Fruit fly (Drosophila melanogaster) whole organism, embryonic: Measurements from ENCODE around the gene side-IV.

ENCODE experiments used
- Atf3 ChIP-seq: fragments of 200-800 bp; sonication (Bioruptor generic); optimal IDR thresholded peaks from 3 replicates; lab custom pipeline; 2016; ENCODE audit warnings: missing biosample characterization, missing genetic modification characterization
- B-H1 ChIP-seq: fragments of 200-800 bp; sonication (Bioruptor generic); IDR thresholded peaks from 3 replicates; pipeline ENCODE4 v1.3.6; 2022; ENCODE audit warnings: missing biosample characterization, missing genetic modification characterization
- Bgb ChIP-seq: fragments of 200-800 bp; sonication (Bioruptor generic); IDR thresholded peaks from 2 replicates; pipeline ENCODE4 v1.3.6; 2022; ENCODE audit warnings: missing biosample characterization, missing genetic modification characterization; ENCODE audit not compliant: partially characterized antibody
- CG10565 ChIP-seq: fragments of 200-800 bp; sonication (Bioruptor generic); optimal IDR thresholded peaks from 3 replicates; lab custom pipeline; 2016; ENCODE audit warnings: missing biosample characterization, mild to moderate bottlenecking, missing genetic modification characterization
- CG11560 ChIP-seq: fragments of 200-800 bp; sonication (Bioruptor generic); IDR thresholded peaks from 3 replicates; pipeline ENCODE4 v1.3.6; 2022; ENCODE audit warnings: missing biosample characterization, missing genetic modification characterization
- CG12071 ChIP-seq: fragments of 200-800 bp; sonication (Bioruptor generic); optimal IDR thresholded peaks from 3 replicates; lab custom pipeline; 2018; ENCODE audit warnings: missing biosample characterization, mild to moderate bottlenecking, missing genetic modification characterization
- CG12219 ChIP-seq: fragments of 200-800 bp; sonication (Bioruptor generic); optimal IDR thresholded peaks from 3 replicates; lab custom pipeline; 2018; ENCODE audit warnings: missing biosample characterization, mild to moderate bottlenecking, missing genetic modification characterization
- CG12769 ChIP-seq: fragments of 200-800 bp; sonication (Bioruptor generic); optimal IDR thresholded peaks from 2 replicates; lab custom pipeline; 2019; ENCODE audit warnings: missing biosample characterization, mild to moderate bottlenecking, missing genetic modification characterization, moderate library complexity
- CG15269 ChIP-seq: fragments of 200-800 bp; sonication (Bioruptor generic); optimal IDR thresholded peaks from 2 replicates; lab custom pipeline; 2018; ENCODE audit warnings: missing biosample characterization, mild to moderate bottlenecking, missing genetic modification characterization, moderate library complexity
- CG15514 ChIP-seq: fragments of 200-800 bp; sonication (Bioruptor generic); optimal IDR thresholded peaks from 3 replicates; lab custom pipeline; 2017; ENCODE audit warnings: missing biosample characterization, missing genetic modification characterization, mild to moderate bottlenecking, moderate library complexity, missing genetic modification reagents
- CG1602 ChIP-seq: fragments of 200-800 bp; sonication (Bioruptor generic); optimal IDR thresholded peaks from 3 replicates; lab custom pipeline; 2016; ENCODE audit warnings: missing biosample characterization, missing genetic modification characterization
- CG18011 ChIP-seq: fragments of 200-800 bp; sonication (Bioruptor generic); optimal IDR thresholded peaks from 2 replicates; lab custom pipeline; 2017; ENCODE audit warnings: missing biosample characterization, missing genetic modification characterization, mild to moderate bottlenecking, moderate library complexity, missing genotype
- CG18599 ChIP-seq: fragments of 200-800 bp; sonication (Bioruptor generic); optimal IDR thresholded peaks from 3 replicates; lab custom pipeline; 2017; ENCODE audit warnings: missing biosample characterization, missing genetic modification characterization, mild to moderate bottlenecking, moderate library complexity, missing genetic modification reagents
- CG2875 ChIP-seq: fragments of 200-800 bp; sonication (Bioruptor generic); optimal IDR thresholded peaks from 2 replicates; lab custom pipeline; 2017; ENCODE audit warnings: missing biosample characterization, mild to moderate bottlenecking, missing genetic modification characterization, missing genetic modification reagents
- CG3838 ChIP-seq: fragments of 200-800 bp; sonication (Bioruptor generic); optimal IDR thresholded peaks from 3 replicates; lab custom pipeline; 2016; ENCODE audit warnings: missing biosample characterization, missing genetic modification characterization
- CG4282 ChIP-seq: fragments of 200-800 bp; sonication (Bioruptor generic); optimal IDR thresholded peaks from 2 replicates; lab custom pipeline; 2016; ENCODE audit warnings: missing biosample characterization, missing genetic modification characterization
- CG4707 ChIP-seq: fragments of 200-800 bp; sonication (Bioruptor generic); optimal IDR thresholded peaks from 2 replicates; lab custom pipeline; 2018; ENCODE audit warnings: missing biosample characterization, mild to moderate bottlenecking, missing genetic modification characterization, moderate library complexity
- CG5180 ChIP-seq: fragments of 200-800 bp; sonication (Bioruptor generic); optimal IDR thresholded peaks from 3 replicates; lab custom pipeline; 2017; ENCODE audit warnings: missing biosample characterization, missing genetic modification characterization, mild to moderate bottlenecking, moderate library complexity, missing genetic modification reagents
- CG5245 ChIP-seq: fragments of 200-800 bp; sonication (Bioruptor generic); optimal IDR thresholded peaks from 3 replicates; lab custom pipeline; 2016; ENCODE audit warnings: missing biosample characterization, missing genetic modification characterization
- CG7271 ChIP-seq: fragments of 200-800 bp; sonication (Bioruptor generic); optimal IDR thresholded peaks from 2 replicates; lab custom pipeline; 2018; ENCODE audit warnings: missing biosample characterization, mild to moderate bottlenecking, missing genetic modification characterization, moderate library complexity
- CG7928 ChIP-seq: fragments of 200-800 bp; sonication (Bioruptor generic); optimal IDR thresholded peaks from 2 replicates; lab custom pipeline; 2017; ENCODE audit warnings: missing biosample characterization, mild to moderate bottlenecking, missing genetic modification characterization
- CG8478 ChIP-seq: fragments of >200 bp; optimal IDR thresholded peaks from 2 replicates; lab custom pipeline; 2018
- D19A ChIP-seq: fragments of 200-800 bp; optimal IDR thresholded peaks from 3 replicates; lab custom pipeline; 2019; ENCODE audit warnings: missing biosample characterization, mild to moderate bottlenecking, missing genetic modification characterization, moderate library complexity
- Dbx ChIP-seq: fragments of 200-800 bp; sonication (Bioruptor generic); IDR thresholded peaks from 3 replicates; pipeline ENCODE4 v1.3.6; 2022; ENCODE audit warnings: missing biosample characterization, missing genetic modification characterization
- Fer1 ChIP-seq: fragments of 200-800 bp; sonication (Bioruptor generic); optimal IDR thresholded peaks from 2 replicates; lab custom pipeline; 2017; ENCODE audit warnings: missing biosample characterization, mild to moderate bottlenecking, missing genetic modification characterization
- HLHmδ ChIP-seq: fragments of 200-800 bp; sonication (Bioruptor generic); optimal IDR thresholded peaks from 2 replicates; lab custom pipeline; 2018; ENCODE audit warnings: missing biosample characterization, mild to moderate bottlenecking, missing genetic modification characterization, moderate library complexity
- Hand ChIP-seq: fragments of 200-800 bp; sonication (Bioruptor generic); optimal IDR thresholded peaks from 2 replicates; lab custom pipeline; 2017; ENCODE audit warnings: mild to moderate bottlenecking, missing biosample characterization, missing genetic modification reagents, missing genetic modification characterization
- Hr51 ChIP-seq, 2 experiments: fragments of 200-800 bp; sonication (Bioruptor generic); optimal IDR thresholded peaks; 2 replicates in 1 of 2; 3 replicates in 1 of 2; lab custom pipeline; 2016 to 2018; ENCODE audit warnings: missing biosample characterization in 2 of 2, missing genetic modification characterization in 2 of 2, mild to moderate bottlenecking in 1 of 2, moderate library complexity in 1 of 2
- Lhr ChIP-seq: fragments of 200-800 bp; sonication (Bioruptor generic); optimal IDR thresholded peaks from 3 replicates; lab custom pipeline; 2017; ENCODE audit warnings: mild to moderate bottlenecking, missing biosample characterization, missing genetic modification reagents, missing genetic modification characterization
- MBD-R2 ChIP-seq: fragments of 200-800 bp; sonication (Bioruptor generic); IDR thresholded peaks from 2 replicates; pipeline ENCODE4 v1.3.6; 2022; ENCODE audit warnings: missing biosample characterization, missing genetic modification characterization
- Side ChIP-seq: fragments of 200-800 bp; sonication (Bioruptor generic); optimal IDR thresholded peaks from 2 replicates; lab custom pipeline; 2016; ENCODE audit warnings: missing biosample characterization, missing genetic modification characterization
- Spps ChIP-seq: fragments of 200-800 bp; sonication (Bioruptor generic); optimal IDR thresholded peaks from 2 replicates; lab custom pipeline; 2018; ENCODE audit warnings: missing biosample characterization, mild to moderate bottlenecking, missing genetic modification characterization
- YL-1 ChIP-seq: fragments of 200-800 bp; sonication (Bioruptor generic); optimal IDR thresholded peaks from 3 replicates; lab custom pipeline; 2017; ENCODE audit warnings: missing biosample characterization, mild to moderate bottlenecking, missing genetic modification characterization
- aop ChIP-seq: fragments of 200-800 bp; sonication (Bioruptor generic); IDR thresholded peaks from 2 replicates; pipeline ENCODE4 v1.3.6; 2022; ENCODE audit warnings: missing biosample characterization, missing genetic modification characterization
- bigmax ChIP-seq: fragments of 200-800 bp; sonication (Bioruptor generic); optimal IDR thresholded peaks from 2 replicates; lab custom pipeline; 2018; ENCODE audit warnings: missing biosample characterization, mild to moderate bottlenecking, missing genetic modification characterization
- br ChIP-seq: fragments of >200 bp; optimal IDR thresholded peaks from 2 replicates; lab custom pipeline; 2017
- dpn ChIP-seq, 2 experiments: fragments of 200-800 bp; sonication (Bioruptor generic); optimal IDR thresholded peaks; 3 replicates each; lab custom pipeline; 2016; ENCODE audit warnings: missing biosample characterization in 2 of 2, missing genetic modification characterization in 2 of 2
- en ChIP-seq: fragments of 200-800 bp; sonication (Bioruptor generic); optimal IDR thresholded peaks from 2 replicates; lab custom pipeline; 2016; ENCODE audit warnings: missing biosample characterization, missing genetic modification characterization
- fd96Cb ChIP-seq: fragments of 200-800 bp; sonication (Bioruptor generic); optimal IDR thresholded peaks from 2 replicates; lab custom pipeline; 2018; ENCODE audit warnings: missing biosample characterization, mild to moderate bottlenecking, missing genetic modification characterization, moderate library complexity
- gem ChIP-seq: fragments of 200-800 bp; sonication (Bioruptor generic); optimal IDR thresholded peaks from 2 replicates; lab custom pipeline; 2019; ENCODE audit warnings: missing biosample characterization, mild to moderate bottlenecking, missing genetic modification characterization, moderate library complexity
- gfzf ChIP-seq: fragments of 200-800 bp; sonication (Bioruptor generic); optimal IDR thresholded peaks from 2 replicates; lab custom pipeline; 2016; ENCODE audit warnings: missing biosample characterization, mild to moderate bottlenecking, missing genetic modification characterization, moderate library complexity
- insv ChIP-seq, 2 experiments: fragments of 200-800 bp; sonication (Bioruptor generic); optimal IDR thresholded peaks; 3 replicates each; lab custom pipeline; 2016 to 2018; ENCODE audit warnings: missing biosample characterization in 2 of 2, missing genetic modification characterization in 2 of 2
- pum ChIP-seq: fragments of 200-800 bp; sonication (Bioruptor generic); optimal IDR thresholded peaks from 2 replicates; lab custom pipeline; 2016; ENCODE audit warnings: missing biosample characterization, missing genetic modification characterization
- sens ChIP-seq: fragments of 200-800 bp; sonication (Bioruptor generic); peaks from one replicate; lab custom pipeline; 2016; ENCODE audit warnings: missing biosample characterization, missing genetic modification characterization
- slou ChIP-seq: fragments of 200-800 bp; sonication (Bioruptor generic); optimal IDR thresholded peaks from 3 replicates; lab custom pipeline; 2016; ENCODE audit warnings: missing biosample characterization, missing genetic modification characterization
- sr ChIP-seq: fragments of 200-800 bp; sonication (Bioruptor generic); IDR thresholded peaks from 3 replicates; pipeline ENCODE4 v1.3.6; 2022; ENCODE audit warnings: missing biosample characterization, missing genetic modification characterization
- sug ChIP-seq: fragments of 200-800 bp; optimal IDR thresholded peaks from 2 replicates; lab custom pipeline; 2019; ENCODE audit warnings: missing biosample characterization, mild to moderate bottlenecking, missing genetic modification characterization, moderate library complexity
- tap ChIP-seq: fragments of 200-800 bp; optimal IDR thresholded peaks from 3 replicates; lab custom pipeline; 2019; ENCODE audit warnings: missing biosample characterization, mild to moderate bottlenecking, missing genetic modification characterization, moderate library complexity
- tna ChIP-seq: fragments of 200-800 bp; sonication (Bioruptor generic); IDR thresholded peaks from 2 replicates; pipeline ENCODE4 v1.3.6; 2022; ENCODE audit warnings: missing biosample characterization, missing genetic modification characterization; ENCODE audit not compliant: partially characterized antibody
- zen2 ChIP-seq: fragments of 200-800 bp; sonication (Bioruptor generic); IDR thresholded peaks from 3 replicates; pipeline ENCODE4 v1.3.6; 2022; ENCODE audit warnings: missing biosample characterization, missing genetic modification characterization; ENCODE audit not compliant: partially characterized antibody

side-IV gene

DNA sequence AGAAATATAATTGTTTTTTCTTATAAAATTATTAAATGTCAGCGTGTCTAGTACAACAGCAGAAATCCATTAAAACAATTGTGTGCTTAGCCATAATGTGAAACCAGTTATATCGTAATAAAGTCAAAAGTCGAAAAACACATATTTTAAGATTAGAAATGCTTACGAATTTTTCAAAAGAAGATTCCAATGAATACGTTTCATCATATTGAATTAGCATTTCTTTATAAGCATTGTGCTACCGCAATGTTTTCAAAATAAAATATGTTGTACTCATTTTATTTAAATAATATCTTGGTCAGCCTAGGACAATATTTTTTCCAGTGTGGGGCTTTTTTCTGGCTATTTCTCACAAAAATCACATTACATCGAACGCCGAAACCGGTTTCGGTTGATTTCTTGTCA is 2.5 kb downstream of the side-IV start (continued):
- TF ChIP-seq CG1602 (GFP tag; lab: Kevin White, UChicago), result peak; percentile 74
- peak; percentile 36 for TF ChIP-seq CG15514 (GFP tag; lab: Kevin White, UChicago)
- TF ChIP-seq Atf3, result peak; percentile 45
- TF ChIP-seq CG11560, result peak; percentile 59; the same call in 2 of the 3 replicates
- TF ChIP-seq br (lab: Kevin White, UChicago), result no peak
- peak; percentile 53 for TF ChIP-seq CG18011 (GFP tag; lab: Kevin White, UChicago)
- TF ChIP-seq Spps (tag; lab: Kevin White, UChicago), result peak; percentile 63
- peak; percentile 66 for TF ChIP-seq sug (tag; lab: Kevin White, UChicago)
- TF ChIP-seq zen2 (GFP tag; lab: Robert Waterston, UW), result no peak
- peak; percentile 22; the same call in 1 of the 2 replicates for TF ChIP-seq MBD-R2 (GFP tag; lab: Robert Waterston, UW)
- peak; percentile 80 for TF ChIP-seq D19A (tag; lab: Kevin White, UChicago)
- no peak for TF ChIP-seq gfzf (GFP tag; lab: Kevin White, UChicago)
- no peak for TF ChIP-seq CG10565
- no peak for TF ChIP-seq CG12769 (tag; lab: Kevin White, UChicago)
- TF ChIP-seq Side, result peak; percentile 36
- peak; percentile 84 for TF ChIP-seq fd96Cb
- no peak; the same call in 2 of the 3 replicates for TF ChIP-seq B-H1 (GFP tag; lab: Robert Waterston, UW)
- TF ChIP-seq CG2875, result peak; percentile 68
- peak; percentile 73 to 77 for TF ChIP-seq dpn (GFP tag; optimal IDR thresholded peaks at IDR 0.05; lab: Kevin White, UChicago)
- no peak for TF ChIP-seq CG4707 (GFP tag; lab: Kevin White, UChicago)
- TF ChIP-seq CG3838 (GFP tag; lab: Kevin White, UChicago), result peak; percentile 1
- TF ChIP-seq aop (GFP tag; lab: Robert Waterston, UW), result no peak
- peak; percentile 46 for TF ChIP-seq CG5180 (GFP tag; lab: Kevin White, UChicago)
- TF ChIP-seq Fer1, result peak; percentile 77
- no peak for TF ChIP-seq CG4282
- TF ChIP-seq Hand (GFP tag; lab: Kevin White, UChicago), result peak; percentile 41
- TF ChIP-seq CG5245 (GFP tag; lab: Kevin White, UChicago), result peak; percentile 54
- no peak for TF ChIP-seq tna (GFP tag; lab: Robert Waterston, UW)
- TF ChIP-seq Lhr, result peak; percentile 37
- peak; percentile 94 for TF ChIP-seq sens (GFP tag; lab: Kevin White, UChicago)
- peak; percentile 82 for TF ChIP-seq CG15269 (tag; lab: Kevin White, UChicago)
- peak; percentile 74 for TF ChIP-seq CG18599
- TF ChIP-seq CG12071 (GFP tag; lab: Kevin White, UChicago), result peak; percentile 15
- TF ChIP-seq sr (GFP tag; lab: Robert Waterston, UW), result no peak
- TF ChIP-seq Bgb, result no peak
- peak; percentile 22 to 89 for TF ChIP-seq Hr51 (GFP tag; optimal IDR thresholded peaks at IDR 0.05; lab: Kevin White, UChicago)
- no peak for TF ChIP-seq HLHmδ (GFP tag; lab: Kevin White, UChicago)
- TF ChIP-seq insv (GFP tag; optimal IDR thresholded peaks at IDR 0.05; lab: Kevin White, UChicago), result no peak
- peak; percentile 58 for TF ChIP-seq slou
- TF ChIP-seq Dbx (GFP tag; lab: Robert Waterston, UW), result peak; percentile 68
- peak; percentile 92 for TF ChIP-seq gem (tag; lab: Kevin White, UChicago)
- no peak for TF ChIP-seq CG7271
- TF ChIP-seq CG8478 (lab: Kevin White, UChicago), result no peak
- no peak for TF ChIP-seq bigmax
- TF ChIP-seq CG12219 (GFP tag; lab: Kevin White, UChicago), result peak; percentile 51
- peak; percentile 45 for TF ChIP-seq pum (GFP tag; lab: Kevin White, UChicago)
- peak; percentile 15 for TF ChIP-seq YL-1
- TF ChIP-seq CG7928 (GFP tag; lab: Kevin White, UChicago), result peak; percentile 43
- TF ChIP-seq tap (tag; lab: Kevin White, UChicago), result peak; percentile 66
- peak; percentile 43 for TF ChIP-seq en (GFP tag; lab: Kevin White, UChicago)
